Worm (Caenorhabditis elegans): ENCODE data around the gene nep-1.

nep-1 gene

ce11 chrII:11634057-11634676 is 22.8 kb downstream of the nep-1 start (continued):
- TF ChIP-seq che-1 (tag; optimal IDR thresholded peaks at IDR 0.05) (peak; percentile 18), sox-2 (GFP tag; IDR thresholded peaks at IDR 0.05) (peak; percentile 24; the same call in 1 of the 2 replicates), pha-2 (tag; optimal IDR thresholded peaks at IDR 0.05) (peak; percentile 28), unc-55 (GFP tag; optimal IDR thresholded peaks at IDR 0.05) (peak; percentile 89), hlh-15 (tag; optimal IDR thresholded peaks at IDR 0.05) (no peak), syd-9 (tag; optimal IDR thresholded peaks at IDR 0.05) (peak; percentile 69), pha-4 (tag; optimal IDR thresholded peaks at IDR 0.05) (no peak), T23F11.4 (GFP tag; optimal IDR thresholded peaks at IDR 0.05) (peak; percentile 36), lim-6 (tag; optimal IDR thresholded peaks at IDR 0.05) (no peak), ceh-45 (GFP tag; IDR thresholded peaks at IDR 0.05) (no peak), ceh-6 (GFP tag; optimal IDR thresholded peaks at IDR 0.05) (peak; percentile 42), ttx-3 (tag; optimal IDR thresholded peaks at IDR 0.05) (no peak), sdc-2 (tag; optimal IDR thresholded peaks at IDR 0.05) (peak; percentile 64), K09A11.1 (tag; optimal IDR thresholded peaks at IDR 0.05; ENCODE audit: insufficient read depth) (peak; percentile 54), tbx-2 (tag; optimal IDR thresholded peaks at IDR 0.05) (peak; percentile 90), Y22D7AL.16 (tag; optimal IDR thresholded peaks at IDR 0.05) (no peak)

DNA sequence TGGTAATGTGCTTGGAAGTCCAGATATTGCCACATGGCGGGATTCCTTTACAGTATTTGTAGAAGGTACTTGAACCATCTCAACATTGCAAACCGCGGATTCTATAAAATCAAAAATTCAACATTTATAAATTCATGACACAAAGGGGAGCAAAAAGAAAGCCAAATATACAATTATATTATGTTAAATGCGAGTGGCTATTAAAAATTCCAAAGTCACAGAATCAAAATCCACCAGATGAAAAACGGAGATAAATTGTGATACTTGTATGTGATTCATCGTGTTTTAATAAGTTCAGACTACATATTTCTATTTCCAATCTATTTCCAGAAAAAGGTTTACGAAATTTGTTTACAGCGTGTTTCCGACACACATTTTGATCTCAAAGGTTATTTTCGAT is 23.5 kb downstream of the nep-1 start, which contains the start of gene din-1:
din-1 (minus strand) TSS at position 101 of the 400 bp plus-strand sequence.
- TF ChIP-seq syd-9 (tag; optimal IDR thresholded peaks at IDR 0.05) (no peak), ceh-19 (GFP tag; optimal IDR thresholded peaks at IDR 0.05) (no peak), pqm-1 (tag; optimal IDR thresholded peaks at IDR 0.05) (no peak), ceh-24 (tag; optimal IDR thresholded peaks at IDR 0.05) (no peak), T23F11.4 (GFP tag; optimal IDR thresholded peaks at IDR 0.05) (no peak), sox-4 (tag; optimal IDR thresholded peaks at IDR 0.05) (no peak), fkh-10 (GFP tag; optimal IDR thresholded peaks at IDR 0.05) (no peak), lin-11 (tag; optimal IDR thresholded peaks at IDR 0.05) (no peak), pros-1 (tag; optimal IDR thresholded peaks at IDR 0.05) (no peak), ceh-18 (tag; optimal IDR thresholded peaks at IDR 0.05) (no peak), ama-1 (optimal IDR thresholded peaks at IDR 0.05) (no peak), unc-3 (GFP tag; conservative IDR thresholded peaks at IDR 0.05) (no peak), unc-3 (tag; optimal IDR thresholded peaks at IDR 0.05) (no peak), C38D4.7 (GFP tag; optimal IDR thresholded peaks at IDR 0.05) (no peak), ztf-16 (tag; optimal IDR thresholded peaks at IDR 0.05) (no peak), fkh-6 (tag; optimal IDR thresholded peaks at IDR 0.05) (no peak), zip-5 (tag; optimal IDR thresholded peaks at IDR 0.05) (no peak)

DNA sequence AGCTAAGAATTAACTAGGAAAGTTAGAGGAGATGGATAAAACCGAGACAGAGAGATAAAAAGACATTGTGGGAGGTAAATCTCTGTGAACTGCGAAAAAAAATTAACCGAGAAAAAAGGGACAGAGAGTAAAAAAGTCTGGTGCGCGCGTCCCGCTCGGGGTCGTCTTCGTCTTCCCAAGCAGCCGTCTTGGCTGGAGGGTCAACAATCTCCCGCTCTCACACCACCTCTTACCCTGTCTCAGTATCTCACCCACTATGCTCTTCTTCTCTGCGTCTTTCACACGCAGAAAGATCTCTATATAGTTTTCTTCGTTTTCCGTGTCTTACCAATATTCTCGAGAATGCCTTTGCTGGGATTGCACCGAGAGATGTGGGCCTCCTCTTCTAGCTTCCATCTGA is 24.3 kb downstream of the nep-1 start:
- peak; percentile 58 for TF ChIP-seq tbx-2 (tag; optimal IDR thresholded peaks at IDR 0.05)
- no peak for TF ChIP-seq lim-6 (tag; optimal IDR thresholded peaks at IDR 0.05)
- TF ChIP-seq che-1 (tag; optimal IDR thresholded peaks at IDR 0.05), result no peak
- no peak for TF ChIP-seq pat-9 (tag; optimal IDR thresholded peaks at IDR 0.05)
- TF ChIP-seq hlh-6 (tag; optimal IDR thresholded peaks at IDR 0.05), result peak; percentile 27
- TF ChIP-seq sdc-2 (tag; optimal IDR thresholded peaks at IDR 0.05), result peak; percentile 19
- peak; percentile 17 for TF ChIP-seq nfya-1 (tag; optimal IDR thresholded peaks at IDR 0.05)
- TF ChIP-seq eyg-1 (tag; optimal IDR thresholded peaks at IDR 0.05), result no peak
- TF ChIP-seq nhr-232 (tag; optimal IDR thresholded peaks at IDR 0.05), result no peak
- peak; percentile 3 for TF ChIP-seq elt-2 (tag; optimal IDR thresholded peaks at IDR 0.05)
- no peak for TF ChIP-seq pha-2 (tag; optimal IDR thresholded peaks at IDR 0.05)
- peak; percentile 19 for TF ChIP-seq ref-2 (tag; optimal IDR thresholded peaks at IDR 0.05)
- TF ChIP-seq sox-2 (GFP tag; IDR thresholded peaks at IDR 0.05), result no peak
- TF ChIP-seq npax-4 (tag; optimal IDR thresholded peaks at IDR 0.05), result no peak
- TF ChIP-seq ceh-18 (tag; optimal IDR thresholded peaks at IDR 0.05), result no peak
- peak; percentile 26 for TF ChIP-seq syd-9 (tag; optimal IDR thresholded peaks at IDR 0.05)
- peak; percentile 27 for TF ChIP-seq ceh-31 (tag; optimal IDR thresholded peaks at IDR 0.05)
